Fruit fly (Drosophila melanogaster) S2 (cell line): ENCODE measurements around the gene Cht7.

ENCODE experiments used
- CG8478 ChIP-seq: fragments of >200 bp; optimal IDR thresholded peaks from 2 replicates; lab custom pipeline; 2018
- CTCF ChIP-seq, 2 experiments: fragments of >200 bp; optimal IDR thresholded peaks; 2 replicates each; lab custom pipeline; 2018

- TF ChIP-seq CTCF (optimal IDR thresholded peaks at IDR 0.05; lab: Kevin White, UChicago) (no peak), CG8478 (lab: Kevin White, UChicago) (no peak)
These were observed 42.5 kb upstream of the Cht7 start for dm6 chr3L:3149060-3149872.
